Worm (Caenorhabditis elegans) whole organism, L1 larva: Measurements from ENCODE around the gene C05B5.8.

ENCODE experiments used
- C34B4.2 ChIP-seq: sonication (generic microtip); optimal IDR thresholded peaks from 2 replicates; lab custom pipeline; 2017; ENCODE audit warnings: mild to moderate bottlenecking, missing genetic modification characterization, missing compliant biosample characterization
- ceh-63 ChIP-seq: fragments of 200-800 bp; sonication (Bioruptor generic); optimal IDR thresholded peaks from 2 replicates; lab custom pipeline; 2018; ENCODE audit warnings: mild to moderate bottlenecking, missing genetic modification characterization, missing compliant biosample characterization
- ceh-8 ChIP-seq: fragments of 200-800 bp; sonication (Bioruptor generic); optimal IDR thresholded peaks from 2 replicates; lab custom pipeline; 2018; ENCODE audit warnings: mild to moderate bottlenecking, missing genetic modification characterization, moderate library complexity, missing compliant biosample characterization
- ceh-82 ChIP-seq, 3 experiments: fragments of 150-350 bp in 1 of 3; sonication (generic microtip) in 2 of 3; optimal IDR thresholded peaks; 2 replicates each; lab custom pipeline; 2014 to 2017; ENCODE audit warnings: missing biosample characterization in 3 of 3, missing genetic modification characterization in 3 of 3
- ces-1 ChIP-seq: fragments of 150-350 bp; optimal IDR thresholded peaks from 2 replicates; lab custom pipeline; 2014; ENCODE audit warnings: missing biosample characterization, missing genetic modification reagents, missing genetic modification characterization
- dpl-1 ChIP-seq, 3 experiments: fragments of 150-350 bp in 2 of 3; sonication (generic microtip) in 1 of 3; optimal IDR thresholded peaks; 2 replicates each; lab custom pipeline; 2014 to 2017; ENCODE audit warnings: missing biosample characterization in 3 of 3, missing genetic modification characterization in 3 of 3, missing genetic modification reagents in 3 of 3
- dsc-1 ChIP-seq: sonication (generic microtip); optimal IDR thresholded peaks from 2 replicates; lab custom pipeline; 2016; ENCODE audit warnings: mild to moderate bottlenecking, missing genetic modification characterization, missing compliant biosample characterization
- efl-3 ChIP-seq: fragments of 200-800 bp; sonication (Bioruptor generic); optimal IDR thresholded peaks from 2 replicates; lab custom pipeline; 2018; ENCODE audit warnings: mild to moderate bottlenecking, missing genetic modification characterization, missing compliant biosample characterization
- fkh-10 ChIP-seq: sonication (generic microtip); optimal IDR thresholded peaks from 2 replicates; lab custom pipeline; 2017; ENCODE audit warnings: missing biosample characterization, missing genetic modification reagents, missing genetic modification characterization
- fkh-4 ChIP-seq: sonication (generic microtip); optimal IDR thresholded peaks from 2 replicates; lab custom pipeline; 2016; ENCODE audit warnings: missing compliant biosample characterization, missing genetic modification characterization, borderline replicate concordance
- grh-1 ChIP-seq: fragments of 200-800 bp; sonication (Bioruptor generic); IDR thresholded peaks from 2 replicates; pipeline ENCODE4 v1.3.6; 2022; ENCODE audit warnings: missing genetic modification reagents, missing genetic modification characterization, missing compliant biosample characterization
- hlh-4 ChIP-seq: sonication (generic microtip); optimal IDR thresholded peaks from 2 replicates; lab custom pipeline; 2016; ENCODE audit warnings: mild to moderate bottlenecking, missing genetic modification characterization, missing compliant biosample characterization
- hpl-2 ChIP-seq: fragments of 150-350 bp; optimal IDR thresholded peaks from 2 replicates; lab custom pipeline; 2014; ENCODE audit warnings: missing biosample characterization, missing genetic modification reagents, missing genetic modification characterization
- isw-1 ChIP-seq: fragments of 200-800 bp; sonication (Bioruptor generic); IDR thresholded peaks from 2 replicates; pipeline ENCODE4 v1.3.6; 2022; ENCODE audit warnings: missing genetic modification characterization, missing compliant biosample characterization
- lin-15B ChIP-seq: fragments of 150-350 bp; sonication (generic microtip); optimal IDR thresholded peaks from 3 replicates; lab custom pipeline; 2014; ENCODE audit warnings: missing biosample characterization, missing genetic modification characterization
- lin-35 ChIP-seq, 2 experiments: fragments of 150-350 bp; optimal IDR thresholded peaks; 2 replicates each; lab custom pipeline; 2014; ENCODE audit warnings: missing biosample characterization in 2 of 2, missing genetic modification characterization in 2 of 2, missing genetic modification reagents in 2 of 2
- lir-3 ChIP-seq: sonication (generic microtip); optimal IDR thresholded peaks from 2 replicates; lab custom pipeline; 2016; ENCODE audit warnings: mild to moderate bottlenecking, missing genetic modification characterization, moderate library complexity, missing compliant biosample characterization; ENCODE audit not compliant: poor library complexity
- mep-1 ChIP-seq: fragments of 150-350 bp; optimal IDR thresholded peaks from 2 replicates; lab custom pipeline; 2014; ENCODE audit warnings: missing biosample characterization, missing genetic modification characterization
- nhr-12 ChIP-seq: sonication (generic microtip); optimal IDR thresholded peaks from 2 replicates; lab custom pipeline; 2017; ENCODE audit warnings: missing biosample characterization, missing genetic modification characterization
- nhr-237 ChIP-seq: fragments of 150-350 bp; optimal IDR thresholded peaks from 2 replicates; lab custom pipeline; 2014; ENCODE audit warnings: missing biosample characterization, missing genetic modification characterization
- nhr-28 ChIP-seq: fragments of 150-350 bp; optimal IDR thresholded peaks from 2 replicates; lab custom pipeline; 2014; ENCODE audit warnings: missing biosample characterization, missing genetic modification characterization
- nhr-47 ChIP-seq: sonication (generic microtip); optimal IDR thresholded peaks from 2 replicates; lab custom pipeline; 2016; ENCODE audit warnings: mild to moderate bottlenecking, missing genetic modification characterization, moderate library complexity, missing compliant biosample characterization
- nhr-71 ChIP-seq: sonication (generic microtip); optimal IDR thresholded peaks from 2 replicates; lab custom pipeline; 2016; ENCODE audit warnings: mild to moderate bottlenecking, missing genetic modification characterization, moderate library complexity, missing compliant biosample characterization
- nhr-77 ChIP-seq: fragments of 150-350 bp; optimal IDR thresholded peaks from 2 replicates; lab custom pipeline; 2014; ENCODE audit warnings: missing biosample characterization, missing genetic modification characterization
- nhr-84 ChIP-seq: sonication (generic microtip); optimal IDR thresholded peaks from 2 replicates; lab custom pipeline; 2017; ENCODE audit warnings: missing biosample characterization, missing genetic modification characterization
- nhr-85 ChIP-seq: sonication (generic microtip); peaks from one replicate; lab custom pipeline; 2016; ENCODE audit warnings: missing genetic modification characterization, inconsistent platforms, missing compliant biosample characterization
- rnt-1 ChIP-seq: sonication (generic microtip); optimal IDR thresholded peaks from 2 replicates; lab custom pipeline; 2016; ENCODE audit warnings: mild to moderate bottlenecking, missing genetic modification characterization, moderate library complexity, missing compliant biosample characterization
- snpc-4 ChIP-seq: fragments of 150-350 bp; optimal IDR thresholded peaks from 2 replicates; lab custom pipeline; 2014; ENCODE audit warnings: missing biosample characterization, missing genetic modification characterization
- sox-4 ChIP-seq: sonication (generic microtip); optimal IDR thresholded peaks from 2 replicates; lab custom pipeline; 2016; ENCODE audit warnings: missing genetic modification characterization, missing compliant biosample characterization
- sup-37 ChIP-seq: fragments of 200-800 bp; sonication (Bioruptor generic); optimal IDR thresholded peaks from 2 replicates; lab custom pipeline; 2018; ENCODE audit warnings: mild to moderate bottlenecking, missing genetic modification characterization, missing compliant biosample characterization
- tbx-2 ChIP-seq: sonication (generic microtip); optimal IDR thresholded peaks from 2 replicates; lab custom pipeline; 2016; ENCODE audit warnings: missing genetic modification characterization, missing compliant biosample characterization
- unc-130 ChIP-seq: fragments of 150-350 bp; optimal IDR thresholded peaks from 2 replicates; lab custom pipeline; 2017; ENCODE audit warnings: missing biosample characterization, missing genetic modification characterization, inconsistent platforms
- unc-30 ChIP-seq: sonication (generic microtip); optimal IDR thresholded peaks from 2 replicates; lab custom pipeline; 2017; ENCODE audit warnings: missing biosample characterization, missing genetic modification characterization
- unc-62 ChIP-seq: fragments of 150-350 bp; optimal IDR thresholded peaks from 2 replicates; lab custom pipeline; 2014; ENCODE audit warnings: missing biosample characterization, missing genetic modification reagents, missing genetic modification characterization
- unc-98 ChIP-seq: fragments of 200-800 bp; sonication (Bioruptor generic); IDR thresholded peaks from 2 replicates; pipeline ENCODE4 v1.3.6; 2022; ENCODE audit warnings: missing genetic modification characterization, missing compliant biosample characterization
- ztf-4 ChIP-seq: fragments of 150-350 bp; optimal IDR thresholded peaks from 2 replicates; lab custom pipeline; 2014; ENCODE audit warnings: missing biosample characterization, missing genetic modification characterization

Gene C05B5.8

DNA sequence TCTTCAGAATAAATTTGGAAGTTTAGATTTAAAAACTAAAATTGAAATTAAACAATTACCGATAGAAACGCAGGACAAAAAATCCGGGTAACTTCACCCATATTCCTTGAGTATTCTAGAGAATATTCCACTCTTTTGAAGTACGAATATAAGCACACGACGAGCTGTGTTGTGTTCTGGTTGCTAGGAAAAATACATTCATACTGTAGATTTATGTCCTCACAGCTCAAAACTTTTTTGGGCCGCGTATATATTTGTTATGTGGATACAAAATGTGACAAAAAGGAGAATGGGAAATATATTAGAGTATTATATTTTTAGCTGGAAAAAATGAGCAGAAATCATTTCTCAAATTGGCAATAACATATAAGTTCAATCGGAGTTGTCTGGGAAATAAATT, 26.6 kb upstream of the C05B5.8 start, which contains the start of gene M04D8.5:
TSS of gene M04D8.5 (minus strand) at position 101 of the 400 bp plus-strand sequence.
- TF ChIP-seq rnt-1 (tag; lab: Kevin White, UChicago), result no peak
- TF ChIP-seq unc-98 (GFP tag; lab: Robert Waterston, UW), result no peak
- TF ChIP-seq nhr-85 (tag; lab: Kevin White, UChicago), result no peak
- no peak for TF ChIP-seq efl-3 (GFP tag; lab: Kevin White, UChicago)
- no peak for TF ChIP-seq nhr-71
- TF ChIP-seq nhr-28 (tag; lab: Kevin White, UChicago), result no peak
- TF ChIP-seq nhr-12, result no peak
- TF ChIP-seq dsc-1 (tag; lab: Kevin White, UChicago), result no peak
- no peak for TF ChIP-seq grh-1 (GFP tag; lab: Robert Waterston, UW)
- TF ChIP-seq hpl-2 (GFP tag; lab: Kevin White, UChicago), result no peak
- TF ChIP-seq nhr-84 (tag; lab: Kevin White, UChicago), result no peak
- TF ChIP-seq tbx-2 (tag; lab: Kevin White, UChicago), result no peak
- no peak for TF ChIP-seq C34B4.2
- TF ChIP-seq nhr-47 (tag; lab: Kevin White, UChicago), result no peak
- TF ChIP-seq isw-1 (GFP tag; lab: Robert Waterston, UW), result no peak
- TF ChIP-seq ceh-63, result no peak
- TF ChIP-seq sox-4 (tag; lab: Kevin White, UChicago), result no peak
- no peak for TF ChIP-seq unc-30

DNA sequence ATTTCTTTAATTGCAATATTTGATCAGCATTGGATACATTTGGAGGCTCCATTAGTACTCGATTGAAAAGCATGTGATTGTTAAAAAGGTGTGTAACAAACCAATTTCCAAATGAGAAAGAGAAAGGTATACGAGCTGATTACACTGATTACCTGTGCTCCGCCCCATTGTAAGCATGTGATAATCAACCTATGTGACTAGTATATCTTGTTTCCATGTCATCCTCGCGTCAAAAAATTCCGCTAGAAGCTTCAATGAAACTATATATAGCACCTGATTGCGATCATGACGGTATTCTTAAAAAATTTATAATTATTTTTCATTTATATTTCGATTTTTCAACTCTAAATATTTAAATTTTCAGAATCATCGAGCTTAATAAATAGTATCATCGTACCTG, 24.0 kb upstream of the C05B5.8 start, which contains the start of gene M04D8.4:
TSS of gene M04D8.4 (minus strand) at position 101 of the 400 bp plus-strand sequence.
- TF ChIP-seq ceh-8 (GFP tag; lab: Kevin White, UChicago) (peak; percentile 60), lir-3 (tag; lab: Kevin White, UChicago) (no peak), fkh-4 (tag; lab: Kevin White, UChicago) (no peak)

DNA sequence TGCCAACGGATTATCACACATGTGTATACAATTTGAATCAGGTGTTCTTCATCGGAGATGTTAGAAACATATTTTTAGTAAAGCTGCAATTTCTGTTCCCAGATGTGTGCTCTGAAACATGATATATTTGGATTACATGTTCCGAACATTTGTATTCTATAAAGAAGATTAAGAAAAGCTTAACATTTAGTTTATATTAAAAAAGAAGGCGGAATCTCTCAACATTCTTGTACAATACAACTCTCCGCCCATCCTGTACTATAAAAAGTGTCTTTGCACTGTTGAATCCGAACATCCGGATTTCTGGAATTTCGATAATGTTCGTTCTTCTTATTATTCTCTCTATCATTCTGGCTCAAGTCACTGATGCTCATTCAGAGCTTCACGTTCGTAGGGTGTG, 21.4 kb upstream of the C05B5.8 start, which contains the start of gene ins-23:
TSS of gene ins-23 (plus strand) at position 301 of the 400 bp plus-strand sequence.
- no peak for TF ChIP-seq nhr-12
- TF ChIP-seq unc-62 (GFP tag; lab: Kevin White, UChicago), result no peak
- no peak for TF ChIP-seq fkh-10 (GFP tag; lab: Kevin White, UChicago)
- TF ChIP-seq hlh-4, result no peak

DNA sequence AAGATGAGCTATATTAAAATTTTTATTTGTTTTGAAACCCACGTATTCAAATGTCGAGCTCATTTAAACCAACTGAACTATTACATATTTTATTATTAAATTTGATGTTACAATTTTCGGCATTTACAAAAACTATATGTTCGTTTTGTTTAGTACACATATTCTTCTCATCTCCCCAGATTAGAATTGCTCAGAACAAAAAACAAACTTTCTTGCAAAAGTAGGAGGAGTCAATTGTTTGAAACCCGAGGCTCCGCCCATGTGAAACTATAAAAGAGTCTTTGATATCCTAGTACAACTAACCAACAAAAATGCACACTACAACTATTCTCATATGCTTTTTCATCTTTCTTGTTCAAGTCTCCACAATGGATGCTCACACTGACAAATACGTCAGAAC, 19.4 kb upstream of the C05B5.8 start, which contains the start of gene ins-22:
TSS of gene ins-22 (plus strand) at position 301 of the 400 bp plus-strand sequence.
- TF ChIP-seq lin-15B (no peak), sup-37 (GFP tag; lab: Kevin White, UChicago) (no peak), ceh-82 (tag; optimal IDR thresholded peaks at IDR 0.05; lab: Kevin White, UChicago) (no peak), unc-130 (no peak), nhr-77 (tag; lab: Kevin White, UChicago) (no peak), nhr-237 (tag; lab: Kevin White, UChicago) (no peak), snpc-4 (tag; lab: Kevin White, UChicago) (no peak), mep-1 (tag; lab: Kevin White, UChicago) (no peak), dpl-1 (GFP tag; optimal IDR thresholded peaks at IDR 0.05; lab: Kevin White, UChicago) (no peak), unc-62 (GFP tag; lab: Kevin White, UChicago) (no peak), ces-1 (GFP tag; lab: Kevin White, UChicago) (no peak)

DNA sequence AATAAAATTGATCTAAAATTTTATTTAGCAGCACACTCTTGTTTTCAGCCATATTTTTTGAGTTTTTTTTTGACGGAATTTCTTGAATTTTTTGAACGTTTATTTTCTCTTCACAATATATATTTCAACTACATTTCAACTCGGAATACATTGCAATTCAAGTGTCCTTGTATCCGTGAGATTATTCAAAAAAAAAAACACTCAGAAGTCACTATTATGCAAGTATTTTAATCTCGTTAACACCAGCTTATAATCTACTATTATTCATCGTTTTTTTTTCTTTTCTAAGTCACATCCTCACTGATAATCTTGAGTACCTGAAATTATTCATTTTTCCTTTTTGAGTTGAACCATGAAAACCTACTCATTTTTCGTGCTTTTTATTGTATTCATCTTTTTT, 16.9 kb upstream of the C05B5.8 start, which contains the start of gene ins-21:
TSS of gene ins-21 (plus strand) at position 301 of the 400 bp plus-strand sequence.
- TF ChIP-seq ztf-4 (tag; lab: Kevin White, UChicago) (no peak), snpc-4 (tag; lab: Kevin White, UChicago) (no peak), unc-98 (GFP tag; lab: Robert Waterston, UW) (no peak), lin-35 (GFP tag; optimal IDR thresholded peaks at IDR 0.05; lab: Kevin White, UChicago) (no peak)
